Fruit fly (Drosophila melanogaster) whole organism, adult: ENCODE data around the gene CG42460.

ENCODE experiments used
- CG11617 ChIP-seq: fragments of 200-800 bp; sonication (Bioruptor generic); optimal IDR thresholded peaks from 2 replicates; lab custom pipeline; 2017; ENCODE audit warnings: mild to moderate bottlenecking, missing biosample characterization, missing genetic modification reagents, missing genetic modification characterization
- CG12768 ChIP-seq: fragments of 200-800 bp; sonication (Bioruptor generic); optimal IDR thresholded peaks from 2 replicates; lab custom pipeline; 2017; ENCODE audit warnings: missing biosample characterization, missing genetic modification characterization, mild to moderate bottlenecking, moderate library complexity, missing genetic modification reagents
- CG14711 ChIP-seq: fragments of 200-800 bp; sonication (Bioruptor generic); optimal IDR thresholded peaks from 2 replicates; lab custom pipeline; 2018; ENCODE audit warnings: missing biosample characterization, mild to moderate bottlenecking, missing genetic modification characterization, moderate library complexity
- CG33017 ChIP-seq: fragments of 200-800 bp; sonication (Bioruptor generic); optimal IDR thresholded peaks from 2 replicates; lab custom pipeline; 2018; ENCODE audit warnings: missing biosample characterization, mild to moderate bottlenecking, missing genetic modification characterization, moderate library complexity
- CG7045 ChIP-seq: fragments of 200-800 bp; sonication (Bioruptor generic); optimal IDR thresholded peaks from 2 replicates; lab custom pipeline; 2017; ENCODE audit warnings: missing biosample characterization, mild to moderate bottlenecking, missing genetic modification characterization
- CG7101 ChIP-seq: fragments of 200-800 bp; sonication (Bioruptor generic); optimal IDR thresholded peaks from 2 replicates; lab custom pipeline; 2018; ENCODE audit warnings: missing biosample characterization, mild to moderate bottlenecking, missing genetic modification characterization, moderate library complexity
- Crg-1 ChIP-seq: fragments of 200-800 bp; sonication (Bioruptor generic); optimal IDR thresholded peaks from 2 replicates; lab custom pipeline; 2016; ENCODE audit warnings: missing biosample characterization, missing genetic modification characterization
- Mnt ChIP-seq: fragments of 200-800 bp; sonication (Bioruptor generic); optimal IDR thresholded peaks from 2 replicates; lab custom pipeline; 2016; ENCODE audit warnings: missing biosample characterization, mild to moderate bottlenecking, missing genetic modification characterization
- bab1 ChIP-seq: fragments of 200-800 bp; sonication (Bioruptor generic); optimal IDR thresholded peaks from 3 replicates; lab custom pipeline; 2019; ENCODE audit warnings: missing biosample characterization, mild to moderate bottlenecking, missing genetic modification characterization, moderate library complexity
- cic ChIP-seq: fragments of 200-800 bp; sonication (Bioruptor generic); optimal IDR thresholded peaks from 2 replicates; lab custom pipeline; 2017; ENCODE audit warnings: missing biosample characterization, mild to moderate bottlenecking, missing genetic modification characterization, moderate library complexity
- cnc ChIP-seq, 2 experiments: fragments of >200 bp; optimal IDR thresholded peaks; 2 replicates each; lab custom pipeline; 2017
- kay ChIP-seq: fragments of 200-800 bp; sonication (Bioruptor generic); peaks from one replicate; lab custom pipeline; 2016; ENCODE audit warnings: missing biosample characterization, missing genetic modification characterization, borderline replicate concordance
- ovo ChIP-seq: fragments of 200-800 bp; sonication (Bioruptor generic); optimal IDR thresholded peaks from 2 replicates; lab custom pipeline; 2016; ENCODE audit warnings: missing biosample characterization, missing genetic modification characterization
- tj ChIP-seq: fragments of 200-800 bp; sonication (Bioruptor generic); optimal IDR thresholded peaks from 3 replicates; lab custom pipeline; 2017; ENCODE audit warnings: missing biosample characterization, mild to moderate bottlenecking, missing genetic modification characterization, moderate library complexity

DNA sequence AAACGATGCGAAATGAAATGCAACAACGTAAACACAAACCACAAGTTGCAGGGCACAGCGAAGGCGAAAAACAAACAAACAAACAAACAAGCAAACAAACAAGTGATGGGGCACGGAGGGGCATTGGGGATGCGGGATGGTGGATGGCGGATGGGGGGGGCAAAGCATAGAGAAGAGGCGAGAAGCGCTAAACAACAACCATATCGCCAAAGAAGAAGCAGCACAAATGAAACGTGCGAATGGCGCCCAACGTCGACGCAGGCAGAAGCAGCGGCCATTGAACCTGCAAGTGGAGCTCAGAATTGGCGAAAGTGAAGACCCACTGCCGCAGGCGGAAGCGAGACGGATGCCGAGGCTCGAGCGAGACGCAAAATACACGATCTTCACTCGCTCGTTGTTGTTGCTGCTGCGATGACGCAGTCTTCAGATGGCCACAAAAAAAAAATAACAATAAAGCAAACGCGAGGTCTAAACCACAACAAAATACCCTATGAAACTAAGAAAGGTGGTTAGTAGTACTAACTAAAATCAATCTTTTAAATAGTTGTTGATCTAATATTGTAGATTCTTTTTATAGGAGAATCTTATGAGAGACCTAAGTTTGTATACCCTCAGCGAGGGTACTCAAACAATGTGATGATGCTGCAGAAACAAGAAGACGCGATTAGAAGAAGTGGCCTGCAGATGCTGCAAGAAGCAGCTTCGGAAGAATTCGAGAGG lies 42.4 kb downstream of the CG42460 start:
- TF ChIP-seq kay (GFP tag; lab: Kevin White, UChicago) = no peak
- TF ChIP-seq cnc (optimal IDR thresholded peaks at IDR 0.05; lab: Kevin White, UChicago) = no peak
- TF ChIP-seq CG7101 (tag; lab: Kevin White, UChicago) = no peak
- TF ChIP-seq CG7045 (GFP tag; lab: Kevin White, UChicago) = no peak
- TF ChIP-seq CG12768 (GFP tag; lab: Kevin White, UChicago) = no peak
- TF ChIP-seq CG11617 (GFP tag; lab: Kevin White, UChicago) = no peak
- TF ChIP-seq tj (GFP tag; lab: Kevin White, UChicago) = peak; percentile 66
- TF ChIP-seq CG33017 = no peak
- TF ChIP-seq Mnt (GFP tag; lab: Kevin White, UChicago) = no peak
- no peak for TF ChIP-seq cic (GFP tag; lab: Kevin White, UChicago)
- TF ChIP-seq ovo (GFP tag; lab: Kevin White, UChicago) = no peak
- TF ChIP-seq bab1 (GFP tag; lab: Kevin White, UChicago) = no peak
- no peak for TF ChIP-seq CG14711 (tag; lab: Kevin White, UChicago)
- TF ChIP-seq Crg-1 (GFP tag; lab: Kevin White, UChicago) = no peak
